Worm (Caenorhabditis elegans) whole organism, young adult: ENCODE data around the gene usp-4.

ENCODE experiments used
- F37B4.10 ChIP-seq: fragments of 200-800 bp; sonication (Bioruptor generic); IDR thresholded peaks from 2 replicates; pipeline ENCODE4 v1.3.6; 2022; ENCODE audit warnings: missing genetic modification characterization, missing compliant biosample characterization
- aptf-2 ChIP-seq: fragments of 200-800 bp; sonication (Bioruptor generic); conservative IDR thresholded peaks from 2 replicates; pipeline ENCODE4 v1.3.6; 2022; ENCODE audit warnings: missing genetic modification reagents, missing genetic modification characterization, missing compliant biosample characterization
- egl-44 ChIP-seq: fragments of 200-800 bp; sonication (Bioruptor generic); IDR thresholded peaks from 2 replicates; pipeline ENCODE4 v1.3.6; 2022; ENCODE audit warnings: missing genetic modification reagents, missing genetic modification characterization, missing compliant biosample characterization
- lin-40 ChIP-seq: sonication (generic microtip); optimal IDR thresholded peaks from 2 replicates; lab custom pipeline; 2016; ENCODE audit warnings: missing genetic modification characterization, mild to moderate bottlenecking, missing compliant biosample characterization, missing genotype, missing genetic modification reagents
- mcd-1 ChIP-seq: fragments of 200-800 bp; sonication (Bioruptor generic); IDR thresholded peaks from 2 replicates; pipeline ENCODE4 v1.3.6; 2022; ENCODE audit warnings: missing genetic modification reagents, missing genetic modification characterization, missing compliant biosample characterization
- mes-4 ChIP-seq: sonication (generic microtip); optimal IDR thresholded peaks from 2 replicates; lab custom pipeline; 2016; ENCODE audit warnings: missing genotype, missing genetic modification characterization, missing compliant biosample characterization
- sdz-38 ChIP-seq: sonication (generic microtip); optimal IDR thresholded peaks from 2 replicates; lab custom pipeline; 2016; ENCODE audit warnings: missing genotype, missing genetic modification characterization, missing compliant biosample characterization
- ztf-18 ChIP-seq: sonication (generic microtip); optimal IDR thresholded peaks from 2 replicates; lab custom pipeline; 2016; ENCODE audit warnings: missing genotype, mild to moderate bottlenecking, missing genetic modification characterization, missing compliant biosample characterization

DNA sequence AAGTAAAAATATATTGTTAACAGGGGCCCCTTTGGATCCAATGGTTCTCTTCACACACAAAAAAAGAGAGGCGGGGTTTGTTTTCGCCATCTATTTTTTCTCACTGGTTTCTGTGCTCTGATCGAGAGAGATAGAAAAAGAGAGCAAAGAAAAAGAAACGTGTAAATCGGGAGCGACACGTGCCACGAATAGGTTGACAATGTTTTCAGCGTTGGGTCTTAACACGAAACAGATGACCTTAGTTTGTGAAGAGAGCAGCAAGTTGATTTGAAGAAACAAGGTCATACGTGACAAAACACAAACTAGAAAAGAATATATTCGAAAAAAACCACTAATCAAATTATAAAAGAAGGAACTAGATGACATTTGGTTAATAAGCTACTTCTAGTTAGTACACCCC, 8.6 kb upstream of the usp-4 start, which contains the start of gene lin-45:
- TF ChIP-seq ztf-18 = no peak
- TF ChIP-seq sdz-38 (tag; lab: Kevin White, UChicago) = no peak
- TF ChIP-seq mes-4 (tag; lab: Kevin White, UChicago) = no peak
- no peak for TF ChIP-seq aptf-2 (GFP tag; lab: Robert Waterston, UW)
- no peak for TF ChIP-seq egl-44
- TF ChIP-seq lin-40 (tag; lab: Kevin White, UChicago) = no peak
- no peak for TF ChIP-seq F37B4.10
- TF ChIP-seq mcd-1 (GFP tag; lab: Robert Waterston, UW) = no peak
